Worm (Caenorhabditis elegans): ENCODE data around the gene dre-1.

Gene dre-1

DNA sequence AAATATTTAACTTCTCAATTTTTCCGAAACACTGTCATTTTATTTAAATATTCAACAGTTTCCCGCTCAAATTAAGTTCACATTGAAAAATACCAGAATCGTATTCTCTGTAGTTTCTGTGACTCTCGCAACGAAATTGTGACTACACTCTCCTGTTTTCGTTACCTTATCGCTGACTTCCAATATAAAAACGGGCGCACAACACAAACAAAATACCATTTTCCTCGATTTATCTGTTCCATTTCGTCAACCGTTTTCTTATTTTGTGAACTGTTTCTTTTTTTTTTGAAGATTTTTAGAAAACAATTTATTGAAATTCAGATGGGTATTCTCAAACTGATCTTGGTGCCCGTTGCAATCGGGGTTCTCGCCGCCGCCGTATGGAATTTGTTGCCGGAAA is 47.4 kb downstream of the dre-1 start, which contains the start of gene W01A11.1:
TSS of gene W01A11.1 (plus strand) at position 322 of the 400 bp plus-strand sequence.
- TF ChIP-seq Y55F3AM.14 (GFP tag; optimal IDR thresholded peaks at IDR 0.05) (no peak), lsy-2 (tag; optimal IDR thresholded peaks at IDR 0.05) (no peak), nhr-129 (tag; optimal IDR thresholded peaks at IDR 0.05) (no peak), nhr-23 (tag; optimal IDR thresholded peaks at IDR 0.05) (no peak)

DNA sequence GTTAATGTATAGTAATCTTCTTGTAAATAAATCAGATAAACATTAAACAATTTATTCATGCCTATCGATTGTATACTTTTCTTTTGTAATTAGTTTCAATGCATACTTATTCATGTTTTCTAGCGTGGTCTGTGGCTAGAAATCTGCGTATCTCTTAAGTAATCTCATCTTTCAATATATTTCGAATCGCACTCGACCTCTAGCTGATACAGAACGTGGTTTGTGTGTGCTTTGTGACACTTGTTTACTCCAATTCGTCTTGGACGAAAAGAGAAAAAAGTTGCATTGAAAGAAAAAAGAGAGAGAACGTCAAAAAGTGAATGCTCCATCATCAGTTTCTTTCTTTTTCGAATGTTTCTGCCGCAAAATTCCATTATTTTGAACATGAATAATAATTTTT is 47.9 kb downstream of the dre-1 start:
- no peak for TF ChIP-seq skn-1 (tag; optimal IDR thresholded peaks at IDR 0.05)
- TF ChIP-seq nhr-129 (tag; optimal IDR thresholded peaks at IDR 0.05), result peak; percentile 2

- no peak for TF ChIP-seq nhr-129 (tag; optimal IDR thresholded peaks at IDR 0.05)
- no peak for TF ChIP-seq ztf-1 (GFP tag; conservative IDR thresholded peaks at IDR 0.05)
- no peak for TF ChIP-seq ZK546.5 (tag; optimal IDR thresholded peaks at IDR 0.05)
- TF ChIP-seq mbf-1 (tag; optimal IDR thresholded peaks at IDR 0.05), result no peak
- no peak for TF ChIP-seq lin-39 (tag; optimal IDR thresholded peaks at IDR 0.05)
- no peak for TF ChIP-seq dmd-4 (tag; optimal IDR thresholded peaks at IDR 0.05)
- no peak for TF ChIP-seq nhr-12 (tag; optimal IDR thresholded peaks at IDR 0.05)
- TF ChIP-seq elt-3 (tag; optimal IDR thresholded peaks at IDR 0.05), result no peak
- no peak for TF ChIP-seq nhr-77 (tag; optimal IDR thresholded peaks at IDR 0.05)
- TF ChIP-seq ceh-16 (tag; optimal IDR thresholded peaks at IDR 0.05), result no peak
- TF ChIP-seq nhr-10 (tag; optimal IDR thresholded peaks at IDR 0.05), result no peak
Measured at ce11 chrV:6496611-6497158, 49.6 kb downstream of the dre-1 start, which contains the start of gene dgtr-1. Gene dgtr-1 (plus strand): TSS chrV:6497108.

DNA sequence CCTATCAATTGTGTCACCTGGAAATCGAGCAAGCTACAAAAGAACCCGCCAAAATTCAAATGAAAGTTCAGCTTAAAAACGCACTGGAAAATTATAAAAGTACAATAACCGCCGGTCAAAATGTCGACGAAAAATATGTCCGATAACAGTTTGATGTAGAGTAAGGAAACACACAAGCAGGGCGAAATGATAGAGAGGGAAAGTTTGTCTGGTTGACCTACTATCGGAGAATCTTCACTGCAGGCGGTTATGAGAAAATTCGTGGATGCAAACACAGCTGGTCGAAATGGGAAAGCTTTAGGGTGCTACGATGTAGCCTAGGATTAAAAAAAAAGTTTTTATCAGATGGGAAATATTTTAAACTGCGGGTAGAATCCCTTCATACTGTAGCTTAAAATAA is 50.9 kb downstream of the dre-1 start:
- no peak for TF ChIP-seq nhr-129 (tag; optimal IDR thresholded peaks at IDR 0.05)
- peak; percentile 18 for TF ChIP-seq fos-1 (tag; optimal IDR thresholded peaks at IDR 0.05)

- TF ChIP-seq ztf-1 (GFP tag; conservative IDR thresholded peaks at IDR 0.05) (no peak), zag-1 (tag; optimal IDR thresholded peaks at IDR 0.05) (no peak), mbf-1 (tag; optimal IDR thresholded peaks at IDR 0.05) (no peak), skn-1 (tag; optimal IDR thresholded peaks at IDR 0.05) (no peak), ztf-4 (tag; optimal IDR thresholded peaks at IDR 0.05) (no peak), aly-2 (tag; optimal IDR thresholded peaks at IDR 0.05) (no peak), lin-11 (tag; optimal IDR thresholded peaks at IDR 0.05) (no peak), nhr-129 (tag; optimal IDR thresholded peaks at IDR 0.05) (no peak), lin-13 (GFP tag; optimal IDR thresholded peaks at IDR 0.05) (no peak), dmd-4 (tag; optimal IDR thresholded peaks at IDR 0.05) (no peak), ceh-82 (tag; optimal IDR thresholded peaks at IDR 0.05) (no peak), nhr-6 (tag; optimal IDR thresholded peaks at IDR 0.05) (no peak)
Measured at ce11 chrV:6493821-6494220, 52.5 kb downstream of the dre-1 start, which contains the start of gene cpt-6. Gene cpt-6 (minus strand): TSS chrV:6493921.

DNA sequence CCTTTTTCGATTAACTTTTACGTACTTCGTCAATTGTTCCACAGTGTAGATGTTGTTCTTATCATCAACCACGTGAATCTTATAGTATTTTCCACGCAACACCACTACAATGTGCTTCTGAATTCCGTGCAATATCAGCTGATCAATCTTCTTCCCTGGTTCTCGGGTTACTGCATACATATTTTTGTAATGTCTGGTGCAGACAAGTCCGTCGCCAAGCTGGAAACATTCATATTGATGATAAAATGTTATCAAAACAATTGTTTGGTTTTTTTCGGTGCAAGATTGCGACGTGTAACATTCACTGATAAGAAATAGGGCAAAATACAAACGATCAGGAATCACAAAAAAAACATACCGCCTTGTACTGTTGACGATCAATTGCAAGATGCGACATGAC is 53.8 kb downstream of the dre-1 start:
- TF ChIP-seq lin-39 (tag; optimal IDR thresholded peaks at IDR 0.05), result no peak
- TF ChIP-seq dmd-4 (tag; optimal IDR thresholded peaks at IDR 0.05), result no peak
- peak; percentile 47 for TF ChIP-seq fos-1 (tag; optimal IDR thresholded peaks at IDR 0.05)
- TF ChIP-seq nhr-11 (tag; optimal IDR thresholded peaks at IDR 0.05), result no peak
- TF ChIP-seq ztf-4 (tag; optimal IDR thresholded peaks at IDR 0.05), result no peak
- TF ChIP-seq mdl-1 (tag; optimal IDR thresholded peaks at IDR 0.05), result no peak
- peak; percentile 39 for TF ChIP-seq sma-9 (GFP tag; optimal IDR thresholded peaks at IDR 0.05)
- TF ChIP-seq sma-9 (tag; optimal IDR thresholded peaks at IDR 0.05), result no peak
- TF ChIP-seq sem-4 (tag; optimal IDR thresholded peaks at IDR 0.05), result no peak
- TF ChIP-seq unc-62 (GFP tag; optimal IDR thresholded peaks at IDR 0.05), result no peak
- TF ChIP-seq nhr-10 (tag; optimal IDR thresholded peaks at IDR 0.05), result no peak
- TF ChIP-seq unc-39 (tag; optimal IDR thresholded peaks at IDR 0.05), result no peak
- no peak for TF ChIP-seq ceh-16 (tag; optimal IDR thresholded peaks at IDR 0.05)
- TF ChIP-seq elt-1 (tag; optimal IDR thresholded peaks at IDR 0.05), result no peak
- TF ChIP-seq crh-2 (tag; optimal IDR thresholded peaks at IDR 0.05), result peak; percentile 60
- TF ChIP-seq ztf-11 (tag; optimal IDR thresholded peaks at IDR 0.05), result no peak
- TF ChIP-seq R02D3.7 (tag; optimal IDR thresholded peaks at IDR 0.05), result no peak
- no peak for TF ChIP-seq lin-13 (GFP tag; optimal IDR thresholded peaks at IDR 0.05)
- TF ChIP-seq ceh-82 (tag; optimal IDR thresholded peaks at IDR 0.05), result no peak
- TF ChIP-seq ZK546.5 (tag; optimal IDR thresholded peaks at IDR 0.05), result no peak
- no peak for TF ChIP-seq skn-1 (tag; optimal IDR thresholded peaks at IDR 0.05)
- TF ChIP-seq aly-2 (tag; optimal IDR thresholded peaks at IDR 0.05), result no peak
